Fruit fly (Drosophila melanogaster): ENCODE results near the gene CG42713.

Gene CG42713

DNA sequence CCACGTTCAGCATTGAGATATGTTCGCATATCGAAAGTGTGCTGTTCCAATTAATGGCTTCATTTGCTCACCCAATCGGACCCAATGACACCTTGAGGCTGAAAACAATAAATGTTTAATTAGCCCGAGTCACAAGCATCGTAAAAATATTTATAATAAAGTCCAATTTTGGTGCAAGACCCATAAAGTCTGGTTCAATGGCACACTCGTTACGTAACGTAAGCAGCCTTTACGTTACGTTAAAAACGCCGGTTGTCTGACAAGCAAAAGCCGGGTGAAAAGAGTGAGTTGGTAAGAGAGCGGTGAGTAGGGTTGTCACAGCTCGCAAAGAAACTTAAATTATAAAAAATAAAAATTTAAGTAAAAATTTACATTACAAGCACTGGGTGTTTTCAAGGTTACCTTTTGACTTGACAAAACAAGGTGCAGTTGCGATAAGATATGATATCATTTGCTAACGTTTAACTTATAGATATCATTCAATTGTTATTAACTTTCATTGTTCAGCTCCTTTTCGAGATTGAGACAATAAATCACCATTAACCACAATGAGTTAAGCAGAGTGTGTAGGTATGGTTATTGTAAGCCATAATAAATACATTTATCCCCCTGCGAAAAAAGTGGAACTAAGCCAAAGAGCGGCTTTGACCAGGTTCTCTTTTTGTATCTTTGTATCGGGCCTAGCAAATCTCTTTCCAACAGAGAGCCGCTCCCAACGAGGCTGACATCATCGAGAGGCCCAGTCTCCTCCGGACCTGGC lies 6.9 kb downstream of the CG42713 start (continued):
- TF ChIP-seq repo (GFP tag; optimal IDR thresholded peaks at IDR 0.05) (no peak), CG11093 (GFP tag; IDR thresholded peaks at IDR 0.05) (no peak), Myb (GFP tag; optimal IDR thresholded peaks at IDR 0.05) (no peak), HLH4C (GFP tag; IDR thresholded peaks at IDR 0.05; ENCODE audit: partially characterized antibody) (no peak), CG6791 (GFP tag; IDR thresholded peaks at IDR 0.05; ENCODE audit: partially characterized antibody) (no peak), CG11560 (tag; IDR thresholded peaks at IDR 0.05) (no peak), Side (GFP tag; optimal IDR thresholded peaks at IDR 0.05) (no peak), Rx (GFP tag; IDR thresholded peaks at IDR 0.05) (no peak), gcm (GFP tag; optimal IDR thresholded peaks at IDR 0.05) (peak; percentile 19), CG3726 (GFP tag; IDR thresholded peaks at IDR 0.05) (no peak), CG10462 (GFP tag; optimal IDR thresholded peaks at IDR 0.05) (no peak), CG14441 (GFP tag; IDR thresholded peaks at IDR 0.05) (no peak; the same call in 1 of the 2 replicates), seq (GFP tag; IDR thresholded peaks at IDR 0.05) (0 out of 2 replicates have a peak, but pooled peaks have one; percentile 20), zf30C (GFP tag; optimal IDR thresholded peaks at IDR 0.05) (no peak), Nf-YA (GFP tag; IDR thresholded peaks at IDR 0.05) (no peak), CG10959 (GFP tag; IDR thresholded peaks at IDR 0.05) (no peak), CG9215 (GFP tag; IDR thresholded peaks at IDR 0.05) (0 out of 2 replicates have a peak, but pooled peaks have one; percentile 23), CG18262 (tag; optimal IDR thresholded peaks at IDR 0.05) (peak; percentile 64), ssp (GFP tag; IDR thresholded peaks at IDR 0.05) (no peak), psq (GFP tag; optimal IDR thresholded peaks at IDR 0.05) (no peak), CG12104 (GFP tag; optimal IDR thresholded peaks at IDR 0.05) (peak; percentile 39), NFAT (GFP tag; IDR thresholded peaks at IDR 0.05) (0 out of 2 replicates have a peak, but pooled peaks have one; percentile 4), Deaf1 (tag; optimal IDR thresholded peaks at IDR 0.05) (no peak), Hr39 (optimal IDR thresholded peaks at IDR 0.05) (no peak), Poxn (GFP tag; IDR thresholded peaks at IDR 0.05) (no peak), emc (GFP tag; optimal IDR thresholded peaks at IDR 0.05) (no peak), BEAF-32 (GFP tag; optimal IDR thresholded peaks at IDR 0.05) (no peak), CG3838 (GFP tag; optimal IDR thresholded peaks at IDR 0.05) (no peak), trem (tag; optimal IDR thresholded peaks at IDR 0.05) (no peak), insv (GFP tag; optimal IDR thresholded peaks at IDR 0.05) (no peak), H2.0 (GFP tag; IDR thresholded peaks at IDR 0.05) (no peak), rib (GFP tag; IDR thresholded peaks at IDR 0.05) (no peak), cato (GFP tag; optimal IDR thresholded peaks at IDR 0.05; ENCODE audit: borderline replicate concordance) (peak; percentile 6), shn (GFP tag; optimal IDR thresholded peaks at IDR 0.05) (no peak), fru (optimal IDR thresholded peaks at IDR 0.05) (no peak), CG1792 (GFP tag; optimal IDR thresholded peaks at IDR 0.05) (no peak), ci (GFP tag; IDR thresholded peaks at IDR 0.05) (peak; percentile 44; the same call in 1 of the 3 replicates), CG2889 (GFP tag; IDR thresholded peaks at IDR 0.05) (no peak), CG15514 (GFP tag; optimal IDR thresholded peaks at IDR 0.05) (peak; percentile 16), ash1 (GFP tag; optimal IDR thresholded peaks at IDR 0.05) (no peak), Jarid2 (GFP tag; optimal IDR thresholded peaks at IDR 0.05) (no peak), Awh (GFP tag; IDR thresholded peaks at IDR 0.05) (0 out of 2 replicates have a peak, but pooled peaks have one; percentile 19), dimm (GFP tag; IDR thresholded peaks at IDR 0.05) (no peak), wek (GFP tag; optimal IDR thresholded peaks at IDR 0.05) (no peak), CG12391 (tag; optimal IDR thresholded peaks at IDR 0.05) (peak; percentile 56), pnt (GFP tag; optimal IDR thresholded peaks at IDR 0.05) (no peak), fd3F (GFP tag; optimal IDR thresholded peaks at IDR 0.05) (peak; percentile 16), trh (GFP tag; optimal IDR thresholded peaks at IDR 0.05) (no peak), sisA (GFP tag; IDR thresholded peaks at IDR 0.05) (no peak), CG11504 (tag; optimal IDR thresholded peaks at IDR 0.05) (peak; percentile 70), CG4424 (GFP tag; optimal IDR thresholded peaks at IDR 0.05) (peak; percentile 5)

Data from whole organism, embryonic.